Worm (Caenorhabditis elegans): Measurements from ENCODE around the gene srv-26.
A peak's percentile ranks its signal among the peaks of the same experiment; 100 is the strongest.
"Not testable (repeated sequence)": the region's sequence is repeated elsewhere in the genome, so short reads cannot be mapped to it uniquely, and the experiment has no call there.

srv-26 gene

DNA sequence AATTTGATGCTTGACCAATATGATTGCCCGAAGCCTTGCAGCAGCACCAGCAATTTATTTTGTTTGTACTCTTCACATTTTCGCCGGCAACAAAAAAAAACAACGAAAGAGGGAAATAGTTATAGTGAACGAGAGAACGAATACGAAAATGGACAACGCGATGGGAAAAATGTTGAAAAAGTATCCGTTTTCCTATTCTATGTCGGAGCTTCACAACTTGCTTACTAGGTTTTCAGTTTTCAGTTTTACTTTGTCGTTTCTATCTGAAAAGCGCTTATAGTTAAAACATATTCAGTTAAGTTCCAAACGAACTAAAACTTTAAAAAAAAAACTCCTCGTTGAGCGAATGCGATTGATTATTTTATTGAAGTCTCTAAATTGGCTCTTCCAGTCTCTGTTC lies 26.5 kb upstream of the srv-26 start:
- TF ChIP-seq ztf-23 (GFP tag; IDR thresholded peaks at IDR 0.05) (no peak), tab-1 (GFP tag; IDR thresholded peaks at IDR 0.05) (no peak), cog-1 (tag; optimal IDR thresholded peaks at IDR 0.05) (no peak), ztf-29 (GFP tag; IDR thresholded peaks at IDR 0.05) (no peak), T22C8.4 (GFP tag; IDR thresholded peaks at IDR 0.05) (no peak), flt-1 (GFP tag; IDR thresholded peaks at IDR 0.05) (no peak)

DNA sequence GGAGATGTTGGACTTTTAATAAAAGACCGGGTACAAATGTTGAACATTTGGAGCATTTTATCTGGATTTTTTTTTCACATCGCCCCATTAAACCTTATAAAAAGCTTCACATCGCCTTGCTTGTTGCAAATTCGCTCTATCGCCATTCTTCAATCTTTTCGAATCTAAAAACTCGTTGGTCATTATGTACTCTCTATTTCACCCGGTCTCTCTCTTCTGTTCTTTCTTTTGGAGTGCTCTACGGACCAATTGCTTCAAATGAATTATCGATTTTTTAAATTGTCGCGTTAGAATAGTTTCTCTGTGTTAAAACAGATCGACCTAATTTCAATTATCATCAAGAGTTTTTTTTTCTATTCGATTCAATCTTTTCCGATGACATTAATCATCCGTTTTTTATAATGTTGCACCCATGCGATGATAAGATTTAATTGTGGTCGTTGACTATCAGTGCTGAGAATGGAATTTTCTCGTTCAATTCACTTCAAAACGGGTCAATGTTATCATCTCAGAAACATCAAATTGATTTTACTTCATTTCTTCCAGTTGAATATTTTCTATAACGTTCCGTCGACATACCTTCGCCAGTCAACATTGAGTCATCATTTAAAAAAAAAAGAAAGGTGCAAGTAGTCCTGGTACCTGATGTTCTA lies 25.8 kb upstream of the srv-26 start:
- TF ChIP-seq klf-2 (GFP tag; conservative IDR thresholded peaks at IDR 0.05) (no peak), tab-1 (GFP tag; IDR thresholded peaks at IDR 0.05) (no peak), ref-1 (GFP tag; conservative IDR thresholded peaks at IDR 0.05) (no peak), T22C8.4 (GFP tag; IDR thresholded peaks at IDR 0.05) (no peak), flt-1 (GFP tag; IDR thresholded peaks at IDR 0.05) (no peak), ztf-23 (GFP tag; IDR thresholded peaks at IDR 0.05) (no peak), ztf-29 (GFP tag; IDR thresholded peaks at IDR 0.05) (no peak), cog-1 (tag; optimal IDR thresholded peaks at IDR 0.05) (no peak), med-1 (GFP tag; optimal IDR thresholded peaks at IDR 0.05; ENCODE audit: insufficient read depth) (no peak)

DNA sequence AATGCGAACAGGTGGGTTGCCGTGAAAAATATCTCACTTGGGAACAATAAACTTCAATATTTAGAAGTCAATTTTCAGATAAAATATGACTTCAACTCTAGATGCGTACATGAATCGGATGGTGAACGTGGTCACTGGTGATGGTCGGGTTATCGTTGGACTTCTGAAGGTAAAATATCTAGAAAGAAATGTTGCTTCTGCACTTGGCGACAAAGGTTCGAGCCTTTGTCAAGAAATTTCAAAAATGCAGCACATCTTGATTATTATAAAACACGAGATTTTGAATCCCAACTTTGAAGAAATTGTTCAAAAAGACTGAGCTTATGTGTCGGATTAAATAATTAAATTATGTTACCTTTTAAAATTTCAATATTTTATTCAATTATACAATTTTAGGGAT lies 24.8 kb upstream of the srv-26 start, which contains the start of gene lsm-8:
Gene lsm-8, plus strand, starts transcription at position 79 of the 400 bp plus-strand sequence.
- no peak for TF ChIP-seq tab-1 (GFP tag; IDR thresholded peaks at IDR 0.05)
- TF ChIP-seq med-1 (GFP tag; optimal IDR thresholded peaks at IDR 0.05; ENCODE audit: insufficient read depth): no peak
- TF ChIP-seq flt-1 (GFP tag; IDR thresholded peaks at IDR 0.05): no peak
- TF ChIP-seq ztf-29 (GFP tag; IDR thresholded peaks at IDR 0.05): no peak
- no peak for TF ChIP-seq ref-1 (GFP tag; conservative IDR thresholded peaks at IDR 0.05)
- TF ChIP-seq klf-2 (GFP tag; conservative IDR thresholded peaks at IDR 0.05): no peak
- TF ChIP-seq T22C8.4 (GFP tag; IDR thresholded peaks at IDR 0.05): no peak
- TF ChIP-seq cog-1 (tag; optimal IDR thresholded peaks at IDR 0.05): no peak
- no peak for TF ChIP-seq ztf-23 (GFP tag; IDR thresholded peaks at IDR 0.05)

DNA sequence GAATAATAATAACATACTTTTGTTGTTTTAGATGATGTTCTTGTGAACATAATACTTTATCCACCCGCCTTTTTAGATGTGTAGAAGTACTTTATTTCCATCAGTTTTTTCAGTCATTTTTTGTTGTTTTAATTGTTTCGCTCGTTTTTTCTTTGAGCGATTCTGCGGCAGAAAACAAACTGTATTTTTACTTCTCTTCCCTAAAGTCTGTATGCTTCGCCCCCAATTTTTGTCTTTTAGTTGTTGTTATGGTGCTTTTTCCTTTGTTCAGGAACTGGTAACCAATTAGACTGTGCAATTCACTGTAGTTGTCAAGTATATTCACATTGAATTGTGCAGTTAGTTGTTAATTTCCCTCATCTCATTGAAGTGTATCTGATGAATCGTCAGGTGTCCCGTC lies 24.1 kb upstream of the srv-26 start:
- TF ChIP-seq ztf-29 (GFP tag; IDR thresholded peaks at IDR 0.05) (no peak), ztf-23 (GFP tag; IDR thresholded peaks at IDR 0.05) (no peak), med-1 (GFP tag; optimal IDR thresholded peaks at IDR 0.05; ENCODE audit: insufficient read depth) (no peak)

- TF ChIP-seq cog-1 (tag; optimal IDR thresholded peaks at IDR 0.05) (peak; percentile 60), T22C8.4 (GFP tag; IDR thresholded peaks at IDR 0.05) (no peak), ztf-29 (GFP tag; IDR thresholded peaks at IDR 0.05) (no peak), tab-1 (GFP tag; IDR thresholded peaks at IDR 0.05) (no peak), flt-1 (GFP tag; IDR thresholded peaks at IDR 0.05) (peak; percentile 78), med-1 (GFP tag; optimal IDR thresholded peaks at IDR 0.05; ENCODE audit: insufficient read depth) (no peak), ztf-23 (GFP tag; IDR thresholded peaks at IDR 0.05) (peak; percentile 85), klf-2 (GFP tag; conservative IDR thresholded peaks at IDR 0.05) (no peak), ref-1 (GFP tag; conservative IDR thresholded peaks at IDR 0.05) (no peak)
Measured at ce11 chrIV:6323654-6324224, 22.1 kb upstream of the srv-26 start, which contains the start of gene sqd-1. sqd-1 (plus strand) TSS chrIV:6324174.

ce11 chrIV:6321667-6322066 lies 20.0 kb upstream of the srv-26 start, which contains the start of gene Y73B6BL.29:
Y73B6BL.29 (plus strand) TSS chrIV:6321929.
- peak; percentile 67; the same call in 1 of the 2 replicates for TF ChIP-seq ztf-23 (GFP tag; IDR thresholded peaks at IDR 0.05)
- peak; percentile 76 for TF ChIP-seq cog-1 (tag; optimal IDR thresholded peaks at IDR 0.05)
- peak; percentile 62; the same call in 1 of the 2 replicates for TF ChIP-seq flt-1 (GFP tag; IDR thresholded peaks at IDR 0.05)
- peak; percentile 38; the same call in 1 of the 2 replicates for TF ChIP-seq T22C8.4 (GFP tag; IDR thresholded peaks at IDR 0.05)
- TF ChIP-seq med-1 (GFP tag; optimal IDR thresholded peaks at IDR 0.05; ENCODE audit: insufficient read depth): no peak
- no peak for TF ChIP-seq ref-1 (GFP tag; conservative IDR thresholded peaks at IDR 0.05)
- TF ChIP-seq klf-2 (GFP tag; conservative IDR thresholded peaks at IDR 0.05): 0 out of 2 replicates have a peak, but pooled peaks have one; percentile 60
- TF ChIP-seq tab-1 (GFP tag; IDR thresholded peaks at IDR 0.05): no peak
- TF ChIP-seq ztf-29 (GFP tag; IDR thresholded peaks at IDR 0.05): no peak

DNA sequence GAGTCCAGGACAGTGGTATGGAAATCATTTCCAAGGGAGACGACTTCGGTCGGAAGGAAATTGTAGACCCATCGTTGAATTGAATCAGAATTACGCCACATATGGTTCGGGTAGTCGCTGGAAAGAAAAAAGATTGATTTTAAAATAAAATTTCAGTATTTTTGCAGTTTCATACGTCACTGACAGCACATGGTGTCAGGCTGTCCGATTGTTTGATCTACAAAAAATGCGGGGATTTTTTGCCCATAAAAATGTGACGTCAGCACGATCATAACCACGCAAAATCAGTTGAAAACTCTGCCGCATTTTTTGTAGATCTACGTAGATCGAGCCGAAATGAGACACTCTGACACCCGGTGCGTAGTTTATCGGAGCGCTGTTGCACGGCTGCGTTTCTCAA lies 15.7 kb upstream of the srv-26 start, which contains the start of gene Y73B6BL.12:
Gene Y73B6BL.12, minus strand, starts transcription at position 101 of the 400 bp plus-strand sequence.
- TF ChIP-seq flt-1 (GFP tag; IDR thresholded peaks at IDR 0.05); ztf-29 (GFP tag; IDR thresholded peaks at IDR 0.05); med-1 (GFP tag; optimal IDR thresholded peaks at IDR 0.05; ENCODE audit: insufficient read depth): not testable (repeated sequence)

DNA sequence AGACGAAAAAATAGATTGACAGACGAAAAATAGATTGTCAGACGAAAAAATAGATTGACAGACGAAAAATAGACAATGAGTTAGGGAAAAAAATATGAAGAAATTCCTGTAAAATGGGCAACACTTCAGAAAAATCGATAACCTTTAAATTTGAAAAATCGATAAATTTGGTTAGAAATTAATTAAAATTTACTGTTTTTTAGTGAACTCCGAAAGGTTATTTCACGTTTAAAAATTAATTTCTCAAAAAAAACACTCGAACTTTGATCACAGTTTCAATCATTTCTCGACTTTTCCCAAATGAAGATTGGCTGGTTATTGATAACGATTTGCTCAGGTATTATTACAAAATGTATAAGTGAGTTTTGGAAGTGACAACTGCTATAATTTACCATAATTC lies 5.8 kb upstream of the srv-26 start, which contains the start of gene csp-2:
Gene csp-2, plus strand, starts transcription at position 301 of the 400 bp plus-strand sequence.
- TF ChIP-seq T22C8.4 (GFP tag; IDR thresholded peaks at IDR 0.05): no peak
- TF ChIP-seq tab-1 (GFP tag; IDR thresholded peaks at IDR 0.05): no peak
- no peak for TF ChIP-seq cog-1 (tag; optimal IDR thresholded peaks at IDR 0.05)
- TF ChIP-seq ztf-29 (GFP tag; IDR thresholded peaks at IDR 0.05): no peak

DNA sequence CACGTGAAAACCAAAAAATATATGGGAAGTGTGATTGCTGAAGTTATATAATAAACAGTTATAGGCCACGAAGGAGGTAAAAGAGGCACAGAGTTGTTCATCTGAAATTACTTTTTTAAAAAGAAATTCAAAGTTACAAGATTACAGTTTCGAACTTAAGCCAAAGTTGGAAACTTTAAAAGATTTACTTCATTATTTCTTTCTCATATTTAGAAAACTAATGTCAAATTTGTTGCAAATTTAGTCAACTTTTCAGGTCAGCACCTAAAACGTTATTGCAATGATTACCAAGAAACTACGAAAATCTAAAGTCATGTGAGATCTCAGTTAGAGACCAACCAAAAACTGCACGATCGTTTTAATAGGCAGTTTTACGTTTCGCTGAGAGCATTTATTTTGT lies 2.0 kb upstream of the srv-26 start, which contains the start of gene srv-25:
Gene srv-25, minus strand, starts transcription at position 101 of the 400 bp plus-strand sequence.
- TF ChIP-seq flt-1 (GFP tag; IDR thresholded peaks at IDR 0.05): no peak
- TF ChIP-seq ztf-29 (GFP tag; IDR thresholded peaks at IDR 0.05): no peak
- TF ChIP-seq tab-1 (GFP tag; IDR thresholded peaks at IDR 0.05): no peak
- TF ChIP-seq T22C8.4 (GFP tag; IDR thresholded peaks at IDR 0.05): no peak
- TF ChIP-seq cog-1 (tag; optimal IDR thresholded peaks at IDR 0.05): no peak
- TF ChIP-seq ztf-23 (GFP tag; IDR thresholded peaks at IDR 0.05): no peak
- no peak for TF ChIP-seq ref-1 (GFP tag; conservative IDR thresholded peaks at IDR 0.05)
- no peak for TF ChIP-seq klf-2 (GFP tag; conservative IDR thresholded peaks at IDR 0.05)
- TF ChIP-seq med-1 (GFP tag; optimal IDR thresholded peaks at IDR 0.05; ENCODE audit: insufficient read depth): no peak

ce11 chrIV:6299523-6299922 lies 2.1 kb downstream of the srv-26 start:
- no peak for TF ChIP-seq ztf-29 (GFP tag; IDR thresholded peaks at IDR 0.05)
- TF ChIP-seq T22C8.4 (GFP tag; IDR thresholded peaks at IDR 0.05): no peak
- TF ChIP-seq tab-1 (GFP tag; IDR thresholded peaks at IDR 0.05): no peak
- no peak for TF ChIP-seq klf-2 (GFP tag; conservative IDR thresholded peaks at IDR 0.05)
- no peak for TF ChIP-seq med-1 (GFP tag; optimal IDR thresholded peaks at IDR 0.05; ENCODE audit: insufficient read depth)
- no peak for TF ChIP-seq cog-1 (tag; optimal IDR thresholded peaks at IDR 0.05)
- no peak for TF ChIP-seq ref-1 (GFP tag; conservative IDR thresholded peaks at IDR 0.05)
- TF ChIP-seq flt-1 (GFP tag; IDR thresholded peaks at IDR 0.05): no peak
- no peak for TF ChIP-seq ztf-23 (GFP tag; IDR thresholded peaks at IDR 0.05)
